Worm (Caenorhabditis elegans) whole organism, young adult: ENCODE measurements around the gene C04E6.8.

Source experiments
- B0261.1 ChIP-seq: sonication (generic microtip); optimal IDR thresholded peaks from 2 replicates; lab custom pipeline; 2016; ENCODE audit warnings: mild to moderate bottlenecking, missing genetic modification characterization, moderate library complexity, missing compliant biosample characterization
- C06A6.2 ChIP-seq: fragments of 200-800 bp; sonication (Bioruptor generic); conservative IDR thresholded peaks from 2 replicates; pipeline ENCODE4 v1.3.6; 2022; ENCODE audit warnings: missing genetic modification characterization, missing compliant biosample characterization
- C17E4.6 ChIP-seq: fragments of 200-800 bp; sonication (Bioruptor generic); IDR thresholded peaks from 2 replicates; pipeline ENCODE4 v1.3.6; 2022; ENCODE audit warnings: missing genetic modification reagents, missing genetic modification characterization, missing compliant biosample characterization
- F10E7.11 ChIP-seq: sonication (generic microtip); optimal IDR thresholded peaks from 2 replicates; lab custom pipeline; 2017; ENCODE audit warnings: mild to moderate bottlenecking, missing genetic modification characterization, moderate library complexity, missing compliant biosample characterization
- F33H1.4 ChIP-seq: fragments of 200-800 bp; sonication (Bioruptor generic); IDR thresholded peaks from 2 replicates; pipeline ENCODE4 v1.3.6; 2022; ENCODE audit warnings: missing genetic modification reagents, missing genetic modification characterization, missing compliant biosample characterization
- F49E8.2 ChIP-seq: sonication (generic microtip); optimal IDR thresholded peaks from 3 replicates; lab custom pipeline; 2017; ENCODE audit warnings: missing genetic modification characterization, mild to moderate bottlenecking, missing compliant biosample characterization, antibody characterized with exemption, moderate library complexity; ENCODE audit not compliant: insufficient read depth
- F52B5.7 ChIP-seq: sonication (generic microtip); optimal IDR thresholded peaks from 2 replicates; lab custom pipeline; 2016; ENCODE audit warnings: mild to moderate bottlenecking, missing genetic modification characterization, missing compliant biosample characterization
- F57C9.4 ChIP-seq: sonication (generic microtip); optimal IDR thresholded peaks from 2 replicates; lab custom pipeline; 2017; ENCODE audit warnings: mild to moderate bottlenecking, missing genetic modification characterization, missing compliant biosample characterization
- K11D2.4 ChIP-seq: fragments of 200-800 bp; sonication (Bioruptor generic); IDR thresholded peaks from 2 replicates; pipeline ENCODE4 v1.3.6; 2022; ENCODE audit warnings: missing genetic modification reagents, missing genetic modification characterization, missing compliant biosample characterization
- Y79H2A.3 ChIP-seq: fragments of 200-800 bp; sonication (Bioruptor generic); conservative IDR thresholded peaks from 2 replicates; pipeline ENCODE4 v1.3.6; 2022; ENCODE audit warnings: missing genetic modification reagents, missing genetic modification characterization, missing compliant biosample characterization
- Y95B8A.8 ChIP-seq: fragments of 200-800 bp; sonication (Bioruptor generic); IDR thresholded peaks from 2 replicates; pipeline ENCODE4 v1.3.6; 2022; ENCODE audit warnings: missing genetic modification reagents, missing genetic modification characterization, missing compliant biosample characterization
- ZK185.1 ChIP-seq: sonication (generic microtip); optimal IDR thresholded peaks from 2 replicates; lab custom pipeline; 2016; ENCODE audit warnings: mild to moderate bottlenecking, missing genetic modification characterization, missing compliant biosample characterization; ENCODE audit not compliant: poor library complexity, severe bottlenecking
- ama-1 ChIP-seq, 3 experiments: fragments of 150-350 bp in 1 of 3; sonication (generic microtip) in 2 of 3; optimal IDR thresholded peaks; 2 replicates each; lab custom pipeline; 2014 to 2018; ENCODE audit warnings: missing biosample characterization in 2 of 3, missing genetic modification characterization in 2 of 3, missing genetic modification reagents in 2 of 3
- attf-5 ChIP-seq: fragments of 200-800 bp; sonication (Bioruptor generic); optimal IDR thresholded peaks from 2 replicates; lab custom pipeline; 2018; ENCODE audit warnings: mild to moderate bottlenecking, missing genetic modification characterization, missing compliant biosample characterization
- bed-2 ChIP-seq: fragments of 200-800 bp; sonication (Bioruptor generic); IDR thresholded peaks from 2 replicates; pipeline ENCODE4 v1.3.6; 2022; ENCODE audit warnings: missing genetic modification reagents, missing genetic modification characterization, missing compliant biosample characterization
- ccch-3 ChIP-seq: fragments of 200-800 bp; sonication (Bioruptor generic); optimal IDR thresholded peaks from 2 replicates; lab custom pipeline; 2018; ENCODE audit warnings: mild to moderate bottlenecking, missing genetic modification characterization, missing compliant biosample characterization
- cebp-2 ChIP-seq: fragments of 200-800 bp; sonication (Bioruptor generic); IDR thresholded peaks from 2 replicates; pipeline ENCODE4 v1.3.6; 2022; ENCODE audit warnings: missing genetic modification characterization, missing compliant biosample characterization
- ceh-100 ChIP-seq: fragments of 200-800 bp; sonication (Bioruptor generic); IDR thresholded peaks from 2 replicates; pipeline ENCODE4 v1.3.6; 2022; ENCODE audit warnings: missing genetic modification reagents, missing genetic modification characterization, missing compliant biosample characterization
- ceh-27 ChIP-seq: fragments of 200-800 bp; sonication (Bioruptor generic); optimal IDR thresholded peaks from 2 replicates; lab custom pipeline; 2018; ENCODE audit warnings: mild to moderate bottlenecking, missing genetic modification characterization, moderate library complexity, missing compliant biosample characterization
- ceh-91 ChIP-seq: fragments of 200-800 bp; sonication (Bioruptor generic); IDR thresholded peaks from 2 replicates; pipeline ENCODE4 v1.3.6; 2022; ENCODE audit warnings: missing genetic modification reagents, missing genetic modification characterization, missing compliant biosample characterization
- chd-7 ChIP-seq: sonication (generic microtip); optimal IDR thresholded peaks from 2 replicates; lab custom pipeline; 2016; ENCODE audit warnings: mild to moderate bottlenecking, missing genetic modification characterization, moderate library complexity, missing compliant biosample characterization
- die-1 ChIP-seq: sonication (generic microtip); optimal IDR thresholded peaks from 2 replicates; lab custom pipeline; 2016; ENCODE audit warnings: missing genotype, mild to moderate bottlenecking, missing genetic modification characterization, missing compliant biosample characterization
- efl-1 ChIP-seq: fragments of 150-350 bp; optimal IDR thresholded peaks from 2 replicates; lab custom pipeline; 2014; ENCODE audit warnings: missing biosample characterization, missing genetic modification reagents, missing genetic modification characterization
- egl-18 ChIP-seq: fragments of 200-800 bp; sonication (Bioruptor generic); IDR thresholded peaks from 2 replicates; pipeline ENCODE4 v1.3.6; 2022; ENCODE audit warnings: missing genetic modification reagents, missing genetic modification characterization, missing compliant biosample characterization
- egl-44 ChIP-seq: fragments of 200-800 bp; sonication (Bioruptor generic); IDR thresholded peaks from 2 replicates; pipeline ENCODE4 v1.3.6; 2022; ENCODE audit warnings: missing genetic modification reagents, missing genetic modification characterization, missing compliant biosample characterization
- egrh-3 ChIP-seq: fragments of 200-800 bp; sonication (Bioruptor generic); IDR thresholded peaks from 2 replicates; pipeline ENCODE4 v1.3.6; 2022; ENCODE audit warnings: missing genetic modification reagents, missing genetic modification characterization, missing compliant biosample characterization
- ekl-4 ChIP-seq: fragments of 200-800 bp; sonication (Bioruptor generic); IDR thresholded peaks from 2 replicates; pipeline ENCODE4 v1.3.6; 2022; ENCODE audit warnings: missing genetic modification reagents, missing genetic modification characterization, missing compliant biosample characterization
- hlh-12 ChIP-seq: sonication (generic microtip); optimal IDR thresholded peaks from 2 replicates; lab custom pipeline; 2016; ENCODE audit warnings: missing genetic modification characterization, missing compliant biosample characterization
- lag-1 ChIP-seq: fragments of 200-800 bp; sonication (Bioruptor generic); IDR thresholded peaks from 2 replicates; pipeline ENCODE4 v1.3.6; 2022; ENCODE audit warnings: missing genetic modification reagents, missing genetic modification characterization, missing compliant biosample characterization
- lin-40 ChIP-seq: sonication (generic microtip); optimal IDR thresholded peaks from 2 replicates; lab custom pipeline; 2016; ENCODE audit warnings: missing genetic modification characterization, mild to moderate bottlenecking, missing compliant biosample characterization, missing genotype, missing genetic modification reagents
- lin-54 ChIP-seq: fragments of 200-800 bp; sonication (Bioruptor generic); optimal IDR thresholded peaks from 2 replicates; lab custom pipeline; 2018; ENCODE audit warnings: mild to moderate bottlenecking, missing genetic modification characterization, missing compliant biosample characterization
- lir-1 ChIP-seq: fragments of 200-800 bp; sonication (Bioruptor generic); conservative IDR thresholded peaks from 2 replicates; pipeline ENCODE4 v1.3.6; 2022; ENCODE audit warnings: missing genetic modification reagents, missing genetic modification characterization, missing compliant biosample characterization
- lsl-1 ChIP-seq: fragments of 200-800 bp; sonication (Bioruptor generic); optimal IDR thresholded peaks from 2 replicates; lab custom pipeline; 2018; ENCODE audit warnings: mild to moderate bottlenecking, missing genetic modification characterization, moderate library complexity, missing compliant biosample characterization
- mes-4 ChIP-seq: sonication (generic microtip); optimal IDR thresholded peaks from 2 replicates; lab custom pipeline; 2016; ENCODE audit warnings: missing genotype, missing genetic modification characterization, missing compliant biosample characterization
- nfya-2 ChIP-seq: fragments of 200-800 bp; sonication (Bioruptor generic); IDR thresholded peaks from 2 replicates; pipeline ENCODE4 v1.3.6; 2022; ENCODE audit warnings: missing genetic modification reagents, missing genetic modification characterization, missing compliant biosample characterization
- nfyb-1 ChIP-seq: fragments of 200-800 bp; sonication (Bioruptor generic); IDR thresholded peaks from 2 replicates; pipeline ENCODE4 v1.3.6; 2022; ENCODE audit warnings: missing genetic modification reagents, missing genetic modification characterization, missing compliant biosample characterization
- rec-8 ChIP-seq, 2 experiments: sonication (generic microtip); optimal IDR thresholded peaks; 2 replicates each; lab custom pipeline; 2016; ENCODE audit warnings: mild to moderate bottlenecking in 2 of 2, missing genetic modification characterization in 2 of 2, missing genetic modification reagents in 2 of 2, missing genotype in 2 of 2, missing biosample characterization in 1 of 2, missing compliant biosample characterization in 1 of 2, moderate library complexity in 1 of 2
- sdz-38 ChIP-seq: sonication (generic microtip); optimal IDR thresholded peaks from 2 replicates; lab custom pipeline; 2016; ENCODE audit warnings: missing genotype, missing genetic modification characterization, missing compliant biosample characterization
- somi-1 ChIP-seq: fragments of 200-800 bp; sonication (Bioruptor generic); optimal IDR thresholded peaks from 2 replicates; lab custom pipeline; 2018; ENCODE audit warnings: mild to moderate bottlenecking, missing genetic modification characterization, missing compliant biosample characterization
- tlf-1 ChIP-seq: fragments of 200-800 bp; sonication (Bioruptor generic); optimal IDR thresholded peaks from 2 replicates; lab custom pipeline; 2018; ENCODE audit warnings: mild to moderate bottlenecking, missing genetic modification characterization, missing compliant biosample characterization
- unc-130 ChIP-seq: sonication (generic microtip); optimal IDR thresholded peaks from 2 replicates; lab custom pipeline; 2016; ENCODE audit warnings: missing genetic modification reagents, missing genetic modification characterization, missing compliant biosample characterization
- xnd-1 ChIP-seq: sonication (generic microtip); optimal IDR thresholded peaks from 2 replicates; lab custom pipeline; 2016; ENCODE audit warnings: missing genotype, missing genetic modification reagents, missing genetic modification characterization, missing compliant biosample characterization
- zim-3 ChIP-seq: sonication (generic microtip); optimal IDR thresholded peaks from 2 replicates; lab custom pipeline; 2017; ENCODE audit warnings: mild to moderate bottlenecking, missing genetic modification characterization, moderate library complexity, missing compliant biosample characterization
- ztf-26 ChIP-seq: sonication (generic microtip); optimal IDR thresholded peaks from 2 replicates; lab custom pipeline; 2017; ENCODE audit warnings: missing genetic modification characterization, missing compliant biosample characterization
- ztf-6 ChIP-seq: fragments of 200-800 bp; sonication (Bioruptor generic); IDR thresholded peaks from 2 replicates; pipeline ENCODE4 v1.3.6; 2022; ENCODE audit warnings: missing genetic modification reagents, missing genetic modification characterization, missing compliant biosample characterization

C04E6.8 gene

DNA sequence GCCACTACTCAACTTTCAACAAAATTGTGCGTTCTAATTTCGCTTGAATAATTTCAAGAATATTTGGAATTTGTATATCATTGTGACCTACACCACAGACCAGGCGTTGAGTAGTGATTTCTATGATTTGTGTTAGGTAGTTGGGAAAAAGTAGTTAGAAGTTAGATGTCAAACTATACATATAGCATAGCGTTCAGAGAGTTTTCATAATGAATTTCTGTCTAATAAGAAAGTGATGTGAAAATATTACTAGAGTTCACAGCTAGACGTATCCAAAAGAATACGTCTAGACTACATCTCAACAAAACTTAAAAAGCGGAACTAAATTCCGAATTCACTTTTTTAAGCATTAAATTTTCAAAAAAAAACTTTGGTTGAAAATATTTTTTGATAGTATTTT lies 48.2 kb downstream of the C04E6.8 start:
- no peak for TF ChIP-seq unc-130 (GFP tag; lab: Kevin White, UChicago)
- peak; percentile 28 for TF ChIP-seq zim-3 (tag; lab: Kevin White, UChicago)
- TF ChIP-seq nfyb-1 (GFP tag; lab: Robert Waterston, UW), result 0 out of 2 replicates have a peak, but pooled peaks have one; percentile 27
- no peak for TF ChIP-seq egrh-3 (GFP tag; lab: Robert Waterston, UW)
- TF ChIP-seq ZK185.1 (tag; lab: Kevin White, UChicago), result peak; percentile 30
- TF ChIP-seq, all 124 proteins: peak for 3

DNA sequence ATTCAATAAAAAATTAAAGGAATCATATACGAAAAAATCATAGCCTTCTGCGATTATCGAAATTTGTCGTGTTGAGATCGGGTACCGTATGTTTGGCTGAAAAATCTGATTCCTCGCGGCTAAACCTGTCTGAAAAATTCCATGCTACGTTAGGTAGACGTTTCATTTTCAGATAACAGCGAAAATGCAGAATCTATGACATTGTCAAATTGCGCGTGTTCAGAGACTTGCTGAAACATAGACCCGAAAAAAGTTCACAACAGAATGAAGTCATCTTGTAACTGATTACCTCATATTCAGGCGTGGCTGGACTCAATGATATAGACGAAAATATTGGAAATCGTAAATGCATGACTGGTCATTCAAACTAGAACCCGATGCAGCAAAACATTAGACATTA lies 50.1 kb downstream of the C04E6.8 start, which contains the start of gene srh-76:
srh-76 (plus strand) TSS at position 301 of the 400 bp plus-strand sequence.
- no peak for TF ChIP-seq ztf-6 (GFP tag; lab: Robert Waterston, UW)
- no peak for TF ChIP-seq egl-18 (GFP tag; lab: Robert Waterston, UW)
- TF ChIP-seq nfya-2 (GFP tag; lab: Robert Waterston, UW), result no peak
- no peak for TF ChIP-seq ceh-91
- TF ChIP-seq F33H1.4, result no peak
- TF ChIP-seq ZK185.1 (tag; lab: Kevin White, UChicago), result no peak
- TF ChIP-seq C17E4.6, result no peak
- no peak for TF ChIP-seq ama-1 (optimal IDR thresholded peaks at IDR 0.05; lab: Kevin White, UChicago)
- TF ChIP-seq ama-1 (GFP tag; optimal IDR thresholded peaks at IDR 0.05; lab: Kevin White, UChicago), result no peak
- TF ChIP-seq lag-1 (GFP tag; lab: Robert Waterston, UW), result no peak
- no peak for TF ChIP-seq efl-1 (GFP tag; lab: Kevin White, UChicago)
- TF ChIP-seq tlf-1, result no peak
- TF ChIP-seq lir-1, result no peak
- TF ChIP-seq F57C9.4 (tag; lab: Kevin White, UChicago), result no peak
- TF ChIP-seq F49E8.2 (tag; lab: Kevin White, UChicago), result no peak
- TF ChIP-seq hlh-12, result no peak
- no peak for TF ChIP-seq xnd-1
- TF ChIP-seq mes-4 (tag; lab: Kevin White, UChicago), result no peak
- TF ChIP-seq unc-130 (GFP tag; lab: Kevin White, UChicago), result no peak
- TF ChIP-seq lsl-1 (GFP tag; lab: Kevin White, UChicago), result no peak
- no peak for TF ChIP-seq bed-2 (GFP tag; lab: Robert Waterston, UW)

DNA sequence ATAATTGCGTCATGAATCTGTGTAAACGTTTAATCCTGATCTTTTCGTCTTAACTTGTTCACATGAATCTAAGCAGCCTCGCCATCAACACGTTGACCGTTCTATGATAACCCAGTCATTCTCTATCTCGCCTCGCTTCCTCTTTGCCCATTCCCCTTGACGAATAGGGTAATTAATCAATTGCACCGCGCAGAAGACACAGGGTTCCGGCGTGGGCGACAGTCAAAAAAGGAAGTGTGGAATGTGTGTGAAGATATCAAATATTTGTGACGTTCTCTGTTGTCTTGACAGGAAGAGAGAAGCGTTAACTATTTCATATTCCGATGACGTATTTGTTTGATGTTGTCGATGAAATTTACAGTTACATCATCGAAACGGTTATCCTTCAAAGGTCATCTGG lies 50.8 kb downstream of the C04E6.8 start:
- no peak for TF ChIP-seq K11D2.4
- no peak for TF ChIP-seq egl-44 (GFP tag; lab: Robert Waterston, UW)
- no peak for TF ChIP-seq C06A6.2 (GFP tag; lab: Robert Waterston, UW)
- peak; percentile 67 for TF ChIP-seq somi-1 (GFP tag; lab: Kevin White, UChicago)
- TF ChIP-seq sdz-38 (tag; lab: Kevin White, UChicago), result no peak
- TF ChIP-seq cebp-2 (GFP tag; lab: Robert Waterston, UW), result no peak
- TF ChIP-seq lin-40 (tag; lab: Kevin White, UChicago), result peak; percentile 27
- no peak for TF ChIP-seq F10E7.11 (tag; lab: Kevin White, UChicago)
- no peak for TF ChIP-seq ccch-3 (GFP tag; lab: Kevin White, UChicago)
- no peak for TF ChIP-seq Y95B8A.8 (GFP tag; lab: Robert Waterston, UW)
- no peak for TF ChIP-seq efl-1 (GFP tag; lab: Kevin White, UChicago)
- no peak for TF ChIP-seq F52B5.7 (tag; lab: Kevin White, UChicago)
- no peak for TF ChIP-seq chd-7 (tag; lab: Kevin White, UChicago)
- no peak for TF ChIP-seq nfya-2 (GFP tag; lab: Robert Waterston, UW)
- TF ChIP-seq ceh-100 (GFP tag; lab: Robert Waterston, UW), result no peak
- peak; percentile 55; the same call in 1 of the 2 replicates for TF ChIP-seq nfyb-1 (GFP tag; lab: Robert Waterston, UW)
- no peak for TF ChIP-seq rec-8 (tag; optimal IDR thresholded peaks at IDR 0.05; lab: Kevin White, UChicago)
- peak; percentile 39 for TF ChIP-seq die-1
- peak; percentile 62; the same call in 1 of the 2 replicates for TF ChIP-seq ekl-4 (GFP tag; lab: Robert Waterston, UW)
- TF ChIP-seq Y79H2A.3 (GFP tag; lab: Robert Waterston, UW), result peak; percentile 64; the same call in 1 of the 2 replicates
- no peak for TF ChIP-seq lag-1 (GFP tag; lab: Robert Waterston, UW)
- peak; percentile 15 for TF ChIP-seq lin-54
- TF ChIP-seq ztf-26, result peak; percentile 0
- no peak for TF ChIP-seq ceh-27
- TF ChIP-seq F49E8.2 (tag; lab: Kevin White, UChicago), result no peak
- TF ChIP-seq B0261.1 (tag; lab: Kevin White, UChicago), result no peak
- TF ChIP-seq attf-5 (GFP tag; lab: Kevin White, UChicago), result no peak
